Fruit fly (Drosophila melanogaster) ovary, adult (tissue): Measurements from ENCODE around the gene CG4098.

ENCODE experiments used
- CG17801 ChIP-seq: fragments of 200-800 bp; optimal IDR thresholded peaks from 2 replicates; lab custom pipeline; 2019; ENCODE audit warnings: missing biosample characterization, mild to moderate bottlenecking, missing genetic modification characterization, moderate library complexity; ENCODE audit not compliant: partially characterized antibody

CG4098 gene

dm6 chr3L:16563361-16563760, 45.8 kb downstream of the CG4098 start:
- no peak for TF ChIP-seq CG17801 (GFP tag; lab: Kevin White, UChicago)
